Fruit fly (Drosophila melanogaster) whole organism, embryonic: ENCODE measurements around the gene Rfx.
A peak's percentile ranks its signal among the peaks of the same experiment; 100 is the strongest.

Source experiments
- Ada2b ChIP-seq: fragments of 200-800 bp; sonication (Bioruptor generic); IDR thresholded peaks from 2 replicates; pipeline ENCODE4 v1.3.6; 2022; ENCODE audit warnings: missing biosample characterization, missing genetic modification characterization
- Antp ChIP-seq: fragments of 200-800 bp; sonication (Bioruptor generic); optimal IDR thresholded peaks from 3 replicates; lab custom pipeline; 2016; ENCODE audit warnings: missing biosample characterization, missing genetic modification characterization
- Awh ChIP-seq: fragments of 200-800 bp; sonication (Bioruptor generic); IDR thresholded peaks from 2 replicates; pipeline ENCODE4, ENCODE4 v1.3.6; 2022; ENCODE audit warnings: missing biosample characterization, missing genetic modification characterization
- B-H1 ChIP-seq: fragments of 200-800 bp; sonication (Bioruptor generic); IDR thresholded peaks from 3 replicates; pipeline ENCODE4 v1.3.6; 2022; ENCODE audit warnings: missing biosample characterization, missing genetic modification characterization
- C15 ChIP-seq: fragments of 200-800 bp; sonication (Bioruptor generic); IDR thresholded peaks from 3 replicates; pipeline ENCODE4 v1.3.6; 2022; ENCODE audit warnings: missing biosample characterization, missing genetic modification characterization
- CG10565 ChIP-seq: fragments of 200-800 bp; sonication (Bioruptor generic); optimal IDR thresholded peaks from 3 replicates; lab custom pipeline; 2016; ENCODE audit warnings: missing biosample characterization, mild to moderate bottlenecking, missing genetic modification characterization
- CG10654 ChIP-seq: fragments of 200-800 bp; sonication (Bioruptor generic); optimal IDR thresholded peaks from 2 replicates; lab custom pipeline; 2016; ENCODE audit warnings: missing biosample characterization, missing genetic modification characterization
- CG10979 ChIP-seq: fragments of 200-800 bp; sonication (Bioruptor generic); optimal IDR thresholded peaks from 2 replicates; lab custom pipeline; 2018; ENCODE audit warnings: missing biosample characterization, mild to moderate bottlenecking, missing genetic modification characterization, moderate library complexity
- CG11247 ChIP-seq: fragments of 200-800 bp; sonication (Bioruptor generic); IDR thresholded peaks from 2 replicates; pipeline ENCODE4 v1.3.6; 2022; ENCODE audit warnings: missing biosample characterization, missing genetic modification characterization
- CG1647 ChIP-seq: fragments of 200-800 bp; sonication (Bioruptor generic); optimal IDR thresholded peaks from 3 replicates; lab custom pipeline; 2016; ENCODE audit warnings: missing biosample characterization, missing genetic modification characterization
- CG17829 ChIP-seq: fragments of 200-800 bp; optimal IDR thresholded peaks from 2 replicates; lab custom pipeline; 2019; ENCODE audit warnings: missing biosample characterization, mild to moderate bottlenecking, missing genetic modification characterization, moderate library complexity
- CG2889 ChIP-seq: fragments of 200-800 bp; sonication (Bioruptor generic); IDR thresholded peaks from 3 replicates; pipeline ENCODE4 v1.3.6; 2022; ENCODE audit warnings: missing biosample characterization, missing genetic modification characterization
- CG31224 ChIP-seq: fragments of 200-800 bp; sonication (Bioruptor generic); IDR thresholded peaks from 2 replicates; pipeline ENCODE4 v1.3.6; 2022; ENCODE audit warnings: missing biosample characterization, missing genetic modification characterization
- CG3163 ChIP-seq: fragments of 200-800 bp; sonication (Bioruptor generic); optimal IDR thresholded peaks from 3 replicates; lab custom pipeline; 2016; ENCODE audit warnings: missing biosample characterization, missing genetic modification characterization
- CG32772 ChIP-seq: fragments of 200-800 bp; sonication (Bioruptor generic); IDR thresholded peaks from 2 replicates; pipeline ENCODE4 v1.3.6; 2022; ENCODE audit warnings: missing biosample characterization, missing genetic modification characterization
- CG4360 ChIP-seq: fragments of 200-800 bp; sonication (Bioruptor generic); IDR thresholded peaks from 2 replicates; pipeline ENCODE4 v1.3.6; 2022; ENCODE audit warnings: missing biosample characterization, missing genetic modification characterization
- CG5180 ChIP-seq: fragments of 200-800 bp; sonication (Bioruptor generic); optimal IDR thresholded peaks from 3 replicates; lab custom pipeline; 2017; ENCODE audit warnings: missing biosample characterization, missing genetic modification characterization, mild to moderate bottlenecking, moderate library complexity, missing genetic modification reagents
- CG5953 ChIP-seq: fragments of 200-800 bp; sonication (Bioruptor generic); IDR thresholded peaks from 2 replicates; pipeline ENCODE4 v1.3.6; 2022; ENCODE audit warnings: missing biosample characterization, missing genetic modification characterization
- CG6272 ChIP-seq: fragments of 200-800 bp; sonication (Bioruptor generic); IDR thresholded peaks from 2 replicates; pipeline ENCODE4 v1.3.6; 2022; ENCODE audit warnings: missing biosample characterization, missing genetic modification characterization
- CG6791 ChIP-seq: fragments of 200-800 bp; sonication (Bioruptor generic); IDR thresholded peaks from 3 replicates; pipeline ENCODE4 v1.3.6; 2022; ENCODE audit warnings: missing biosample characterization, missing genetic modification characterization; ENCODE audit not compliant: partially characterized antibody
- CG7357 ChIP-seq: fragments of 200-800 bp; sonication (Bioruptor generic); IDR thresholded peaks from 3 replicates; pipeline ENCODE4 v1.3.6; 2022; ENCODE audit warnings: missing biosample characterization, missing genetic modification characterization
- CG7963 ChIP-seq: fragments of 200-800 bp; sonication (Bioruptor generic); IDR thresholded peaks from 3 replicates; pipeline ENCODE4 v1.3.6; 2022; ENCODE audit warnings: missing biosample characterization, missing genetic modification characterization; ENCODE audit not compliant: partially characterized antibody
- CG8281 ChIP-seq: fragments of 200-800 bp; sonication (Bioruptor generic); optimal IDR thresholded peaks from 2 replicates; lab custom pipeline; 2018; ENCODE audit warnings: missing biosample characterization, mild to moderate bottlenecking, missing genetic modification characterization, moderate library complexity
- Chrac-16 ChIP-seq: fragments of 200-800 bp; sonication (Bioruptor generic); optimal IDR thresholded peaks from 3 replicates; lab custom pipeline; 2016; ENCODE audit warnings: missing biosample characterization, missing genetic modification characterization
- Drgx ChIP-seq: fragments of 200-800 bp; sonication (Bioruptor generic); IDR thresholded peaks from 2 replicates; pipeline ENCODE4 v1.3.6; 2022; ENCODE audit warnings: missing biosample characterization, missing genetic modification characterization
- E2f1 ChIP-seq: fragments of 200-800 bp; sonication (Bioruptor generic); IDR thresholded peaks from 2 replicates; pipeline ENCODE4 v1.3.6; 2022; ENCODE audit warnings: missing biosample characterization, missing genetic modification characterization
- Ets65A ChIP-seq: fragments of 200-800 bp; sonication (Bioruptor generic); peaks from one replicate; lab custom pipeline; 2016; ENCODE audit warnings: missing biosample characterization, missing genetic modification characterization
- Fer1 ChIP-seq: fragments of 200-800 bp; sonication (Bioruptor generic); optimal IDR thresholded peaks from 2 replicates; lab custom pipeline; 2017; ENCODE audit warnings: missing biosample characterization, mild to moderate bottlenecking, missing genetic modification characterization
- Hmx ChIP-seq: fragments of 200-800 bp; sonication (Bioruptor generic); optimal IDR thresholded peaks from 2 replicates; lab custom pipeline; 2016; ENCODE audit warnings: missing biosample characterization, missing genetic modification characterization
- Hr3 ChIP-seq: fragments of 200-800 bp; sonication (Bioruptor generic); optimal IDR thresholded peaks from 3 replicates; lab custom pipeline; 2016; ENCODE audit warnings: missing biosample characterization, missing genetic modification characterization
- MTF-1 ChIP-seq: fragments of 200-800 bp; sonication (Bioruptor generic); optimal IDR thresholded peaks from 2 replicates; lab custom pipeline; 2018; ENCODE audit warnings: missing biosample characterization, mild to moderate bottlenecking, missing genetic modification characterization, borderline replicate concordance
- NK7.1 ChIP-seq: fragments of 200-800 bp; sonication (Bioruptor generic); optimal IDR thresholded peaks from 3 replicates; lab custom pipeline; 2016; ENCODE audit warnings: missing biosample characterization, missing genetic modification characterization
- PHDP ChIP-seq: fragments of 200-800 bp; sonication (Bioruptor generic); optimal IDR thresholded peaks from 3 replicates; lab custom pipeline; 2018; ENCODE audit warnings: missing biosample characterization, mild to moderate bottlenecking, missing genetic modification characterization, moderate library complexity
- Pdp1 ChIP-seq, 2 experiments: fragments of 200-800 bp; sonication (Bioruptor generic); optimal IDR thresholded peaks; 3 replicates each; lab custom pipeline; 2016; ENCODE audit warnings: missing biosample characterization in 2 of 2, missing genetic modification characterization in 2 of 2, mild to moderate bottlenecking in 1 of 2, moderate library complexity in 1 of 2
- Sry-β ChIP-seq: fragments of 200-800 bp; sonication (Bioruptor generic); optimal IDR thresholded peaks from 2 replicates; lab custom pipeline; 2018; ENCODE audit warnings: missing biosample characterization, mild to moderate bottlenecking, missing genetic modification characterization, moderate library complexity
- al ChIP-seq: fragments of 200-800 bp; sonication (Bioruptor generic); IDR thresholded peaks from 2 replicates; pipeline ENCODE4 v1.3.6; 2022; ENCODE audit warnings: missing biosample characterization, missing genetic modification characterization
- amos ChIP-seq: fragments of 200-800 bp; sonication (Bioruptor generic); IDR thresholded peaks from 2 replicates; pipeline ENCODE4 v1.3.6; 2022; ENCODE audit warnings: missing biosample characterization, missing genetic modification characterization; ENCODE audit not compliant: partially characterized antibody
- ase ChIP-seq: fragments of 200-800 bp; sonication (Bioruptor generic); IDR thresholded peaks from 3 replicates; pipeline ENCODE4 v1.3.6; 2022; ENCODE audit warnings: missing biosample characterization, missing genetic modification characterization
- danr ChIP-seq: fragments of 200-800 bp; sonication (Bioruptor generic); IDR thresholded peaks from 2 replicates; pipeline ENCODE4 v1.3.6; 2022; ENCODE audit warnings: missing biosample characterization, missing genetic modification characterization
- gcm ChIP-seq: fragments of 200-800 bp; sonication (Bioruptor generic); optimal IDR thresholded peaks from 2 replicates; lab custom pipeline; 2019; ENCODE audit warnings: missing biosample characterization, mild to moderate bottlenecking, missing genetic modification characterization, moderate library complexity
- gt ChIP-seq: fragments of 200-800 bp; sonication (Bioruptor generic); IDR thresholded peaks from 2 replicates; pipeline ENCODE4 v1.3.6; 2022; ENCODE audit warnings: missing biosample characterization, missing genetic modification characterization
- jumu ChIP-seq: fragments of 200-800 bp; sonication (Bioruptor generic); optimal IDR thresholded peaks from 3 replicates; lab custom pipeline; 2016; ENCODE audit warnings: missing biosample characterization, missing genetic modification characterization
- knrl ChIP-seq: fragments of 200-800 bp; sonication (Bioruptor generic); IDR thresholded peaks from 3 replicates; pipeline ENCODE4 v1.3.6; 2022; ENCODE audit warnings: missing biosample characterization, missing genetic modification characterization; ENCODE audit not compliant: partially characterized antibody
- nau ChIP-seq: fragments of 200-800 bp; sonication (Bioruptor generic); optimal IDR thresholded peaks from 3 replicates; lab custom pipeline; 2017; ENCODE audit warnings: missing biosample characterization, mild to moderate bottlenecking, missing genetic modification characterization, missing genetic modification reagents
- onecut ChIP-seq: fragments of 200-800 bp; sonication (Bioruptor generic); IDR thresholded peaks from 2 replicates; pipeline ENCODE4 v1.3.6; 2022; ENCODE audit warnings: missing biosample characterization, missing genetic modification characterization
- pho ChIP-seq: fragments of 200-800 bp; sonication (Bioruptor generic); optimal IDR thresholded peaks from 2 replicates; lab custom pipeline; 2016; ENCODE audit warnings: missing biosample characterization, missing genetic modification characterization
- sna ChIP-seq: fragments of 200-800 bp; sonication (Bioruptor generic); IDR thresholded peaks from 2 replicates; pipeline ENCODE4 v1.3.6; 2022; ENCODE audit warnings: missing biosample characterization, missing genetic modification characterization; ENCODE audit not compliant: partially characterized antibody
- tx ChIP-seq: fragments of 200-800 bp; sonication (Bioruptor generic); optimal IDR thresholded peaks from 2 replicates; lab custom pipeline; 2016; ENCODE audit warnings: missing biosample characterization, missing genetic modification characterization
- unc-4 ChIP-seq: fragments of 200-800 bp; sonication (Bioruptor generic); IDR thresholded peaks from 2 replicates; pipeline ENCODE4 v1.3.6; 2022; ENCODE audit warnings: missing biosample characterization, missing genetic modification characterization; ENCODE audit not compliant: partially characterized antibody
- usp ChIP-seq: fragments of >200 bp; optimal IDR thresholded peaks from 2 replicates; lab custom pipeline; 2017; ENCODE audit warnings: missing biosample characterization, missing genetic modification characterization

The Rfx gene

dm6 chr3R:10356563-10357363 is 21.1 kb downstream of the Rfx start (continued):
- peak; percentile 66 for TF ChIP-seq CG10654
- TF ChIP-seq CG2889 (GFP tag; lab: Robert Waterston, UW), result no peak
- TF ChIP-seq PHDP, result peak; percentile 83
- TF ChIP-seq CG10565, result no peak
- TF ChIP-seq Drgx (GFP tag; lab: Robert Waterston, UW), result no peak
- TF ChIP-seq CG7357, result peak; percentile 65; the same call in 1 of the 3 replicates
- TF ChIP-seq CG6791 (GFP tag; lab: Robert Waterston, UW), result no peak
- TF ChIP-seq pho, result peak; percentile 78
- no peak for TF ChIP-seq C15
- no peak for TF ChIP-seq CG11247 (GFP tag; lab: Robert Waterston, UW)
- TF ChIP-seq usp, result no peak
- TF ChIP-seq Ets65A, result peak; percentile 74
- no peak for TF ChIP-seq CG4360
- peak; percentile 61 for TF ChIP-seq Hmx
- peak; percentile 79 for TF ChIP-seq jumu (GFP tag; lab: Kevin White, UChicago)
- TF ChIP-seq CG17829 (tag; lab: Kevin White, UChicago), result peak; percentile 76
- no peak for TF ChIP-seq CG7963 (GFP tag; lab: Robert Waterston, UW)
- TF ChIP-seq onecut (GFP tag; lab: Robert Waterston, UW), result peak; percentile 69
- no peak for TF ChIP-seq Ada2b (GFP tag; lab: Robert Waterston, UW)
- TF ChIP-seq MTF-1 (GFP tag; lab: Kevin White, UChicago), result peak; percentile 23
- TF ChIP-seq Pdp1 (GFP tag; optimal IDR thresholded peaks at IDR 0.05; lab: Kevin White, UChicago), result peak; percentile 58 to 90
- no peak for TF ChIP-seq amos
- TF ChIP-seq E2f1 (GFP tag; lab: Robert Waterston, UW), result no peak
- peak; percentile 8 for TF ChIP-seq CG5180 (GFP tag; lab: Kevin White, UChicago)
- TF ChIP-seq CG6272, result peak; percentile 40
- TF ChIP-seq nau (GFP tag; lab: Kevin White, UChicago), result no peak
- TF ChIP-seq Sry-β, result peak; percentile 31
- no peak; the same call in 2 of the 3 replicates for TF ChIP-seq B-H1
- TF ChIP-seq unc-4, result no peak
- TF ChIP-seq Hr3 (GFP tag; lab: Kevin White, UChicago), result peak; percentile 73
- peak; percentile 76 for TF ChIP-seq gcm (GFP tag; lab: Kevin White, UChicago)
- TF ChIP-seq CG1647 (GFP tag; lab: Kevin White, UChicago), result peak; percentile 29
- TF ChIP-seq sna, result no peak
- peak; percentile 72 for TF ChIP-seq NK7.1
- peak; percentile 65 for TF ChIP-seq Antp (GFP tag; lab: Kevin White, UChicago)
- no peak for TF ChIP-seq danr
- peak; percentile 89 for TF ChIP-seq CG10979 (tag; lab: Kevin White, UChicago)
- no peak for TF ChIP-seq CG5953 (GFP tag; lab: Robert Waterston, UW)
- 0 out of 2 replicates have a peak, but pooled peaks have one; percentile 86 for TF ChIP-seq Awh (GFP tag; lab: Robert Waterston, UW)
- no peak for TF ChIP-seq gt (GFP tag; lab: Robert Waterston, UW)
- no peak for TF ChIP-seq CG32772 (GFP tag; lab: Robert Waterston, UW)
- TF ChIP-seq Fer1 (GFP tag; lab: Kevin White, UChicago), result peak; percentile 81
- TF ChIP-seq tx (GFP tag; lab: Kevin White, UChicago), result peak; percentile 70
- TF ChIP-seq CG31224 (GFP tag; lab: Robert Waterston, UW), result peak; percentile 72
- TF ChIP-seq CG3163 (GFP tag; lab: Kevin White, UChicago), result peak; percentile 58
- TF ChIP-seq knrl (GFP tag; lab: Robert Waterston, UW), result no peak
- TF ChIP-seq Chrac-16, result peak; percentile 79
- TF ChIP-seq CG8281, result peak; percentile 35
- no peak for TF ChIP-seq ase (GFP tag; lab: Robert Waterston, UW)
- TF ChIP-seq al, result no peak
